Worm (Caenorhabditis elegans) whole organism, L3 larva: Measurements from ENCODE around the gene B0001.5.

Experiments used
- R02D3.7 ChIP-seq: fragments of 150-350 bp; optimal IDR thresholded peaks from 2 replicates; lab custom pipeline; 2014; ENCODE audit warnings: missing biosample characterization, missing genetic modification characterization
- ceh-9 ChIP-seq: sonication (generic microtip); optimal IDR thresholded peaks from 2 replicates; lab custom pipeline; 2018; ENCODE audit warnings: missing biosample characterization, missing genetic modification characterization
- daf-12 ChIP-seq: fragments of 150-350 bp; optimal IDR thresholded peaks from 2 replicates; lab custom pipeline; 2014; ENCODE audit warnings: missing biosample characterization, missing genetic modification reagents, missing genetic modification characterization
- fkh-10 ChIP-seq: sonication (generic microtip); optimal IDR thresholded peaks from 2 replicates; lab custom pipeline; 2017; ENCODE audit warnings: missing biosample characterization, missing genetic modification reagents, missing genetic modification characterization
- nhr-23 ChIP-seq: fragments of 150-350 bp; optimal IDR thresholded peaks from 2 replicates; lab custom pipeline; 2014; ENCODE audit warnings: missing biosample characterization, missing genetic modification reagents, missing genetic modification characterization
- nhr-237 ChIP-seq: fragments of 150-350 bp; optimal IDR thresholded peaks from 2 replicates; lab custom pipeline; 2014; ENCODE audit warnings: missing biosample characterization, missing genetic modification characterization
- snpc-4 ChIP-seq: fragments of 150-350 bp; optimal IDR thresholded peaks from 2 replicates; lab custom pipeline; 2014; ENCODE audit warnings: missing biosample characterization, missing genetic modification characterization
- unc-62 ChIP-seq: fragments of 150-350 bp; sonication (generic microtip); optimal IDR thresholded peaks from 4 replicates; lab custom pipeline; 2014; ENCODE audit warnings: missing biosample characterization, missing genetic modification reagents, missing genetic modification characterization
- ztf-11 ChIP-seq: fragments of 150-350 bp; optimal IDR thresholded peaks from 2 replicates; lab custom pipeline; 2014; ENCODE audit warnings: missing biosample characterization, missing genetic modification characterization
- ztf-4 ChIP-seq: fragments of 150-350 bp; optimal IDR thresholded peaks from 2 replicates; lab custom pipeline; 2014; ENCODE audit warnings: missing biosample characterization, missing genetic modification characterization

ce11 chrIV:12124314-12125084 lies 18.6 kb downstream of the B0001.5 start, which contains the start of gene dhhc-6:
- TF ChIP-seq fkh-10 (GFP tag; lab: Kevin White, UChicago) (no peak), nhr-23 (no peak), R02D3.7 (tag; lab: Kevin White, UChicago) (no peak), ceh-9 (tag; lab: Kevin White, UChicago) (no peak), snpc-4 (tag; lab: Kevin White, UChicago) (no peak), ztf-4 (tag; lab: Kevin White, UChicago) (no peak), unc-62 (GFP tag; lab: Kevin White, UChicago) (no peak), nhr-237 (tag; lab: Kevin White, UChicago) (no peak), daf-12 (tag; lab: Kevin White, UChicago) (no peak), ztf-11 (tag; lab: Kevin White, UChicago) (no peak)
